Worm (Caenorhabditis elegans) whole organism, early embryonic: ENCODE data around the gene cox-15.

Source experiments
- B0310.2 ChIP-seq: sonication (generic microtip); optimal IDR thresholded peaks from 2 replicates; lab custom pipeline; 2016; ENCODE audit warnings: mild to moderate bottlenecking, missing genetic modification characterization, missing compliant biosample characterization
- F13C5.2 ChIP-seq: sonication (generic microtip); optimal IDR thresholded peaks from 2 replicates; lab custom pipeline; 2017; ENCODE audit warnings: mild to moderate bottlenecking, missing genetic modification characterization, inconsistent platforms, missing compliant biosample characterization
- ama-1 ChIP-seq: fragments of 150-350 bp; optimal IDR thresholded peaks from 2 replicates; lab custom pipeline; 2014
- ceh-13 ChIP-seq: fragments of 200-800 bp; sonication (Bioruptor generic); optimal IDR thresholded peaks from 2 replicates; lab custom pipeline; 2018; ENCODE audit warnings: mild to moderate bottlenecking, missing genetic modification characterization, missing compliant biosample characterization
- ceh-36 ChIP-seq: sonication (generic microtip); optimal IDR thresholded peaks from 2 replicates; lab custom pipeline; 2016; ENCODE audit warnings: missing genetic modification characterization, inconsistent platforms, missing compliant biosample characterization
- ets-7 ChIP-seq: sonication (generic microtip); optimal IDR thresholded peaks from 2 replicates; lab custom pipeline; 2016; ENCODE audit warnings: missing genotype, missing genetic modification characterization, missing compliant biosample characterization
- flt-1 ChIP-seq: fragments of 200-800 bp; sonication (Bioruptor generic); IDR thresholded peaks from 2 replicates; pipeline ENCODE4 v1.3.6; 2022; ENCODE audit warnings: missing genetic modification characterization, missing compliant biosample characterization
- hmg-4 ChIP-seq: fragments of 200-800 bp; sonication (Bioruptor generic); optimal IDR thresholded peaks from 2 replicates; lab custom pipeline; 2018; ENCODE audit warnings: mild to moderate bottlenecking, missing genetic modification characterization, missing compliant biosample characterization
- hnd-1 ChIP-seq: sonication (generic microtip); optimal IDR thresholded peaks from 2 replicates; lab custom pipeline; 2016; ENCODE audit warnings: missing genetic modification characterization, missing compliant biosample characterization
- scrt-1 ChIP-seq: fragments of 200-800 bp; sonication (Bioruptor generic); IDR thresholded peaks from 2 replicates; pipeline ENCODE4 v1.3.6; 2022; ENCODE audit warnings: missing genetic modification characterization, missing compliant biosample characterization
- sea-1 ChIP-seq: fragments of 200-800 bp; sonication (Bioruptor generic); conservative IDR thresholded peaks from 2 replicates; pipeline ENCODE4 v1.3.6; 2022; ENCODE audit warnings: missing genetic modification characterization, missing compliant biosample characterization
- tbx-37 ChIP-seq: fragments of 200-800 bp; sonication (Bioruptor generic); conservative IDR thresholded peaks from 2 replicates; pipeline ENCODE4 v1.3.6; 2022; ENCODE audit warnings: missing genetic modification reagents, missing genetic modification characterization, missing compliant biosample characterization

- TF ChIP-seq ama-1 (no peak), flt-1 (no peak), scrt-1 (GFP tag; lab: Robert Waterston, UW) (no peak), hmg-4 (GFP tag; lab: Kevin White, UChicago) (no peak), F13C5.2 (tag; lab: Kevin White, UChicago) (no peak), hnd-1 (tag; lab: Kevin White, UChicago) (no peak), ceh-36 (tag; lab: Kevin White, UChicago) (no peak), B0310.2 (tag; lab: Kevin White, UChicago) (no peak), tbx-37 (no peak), sea-1 (GFP tag; lab: Robert Waterston, UW) (no peak), ets-7 (no peak), ceh-13 (GFP tag; lab: Kevin White, UChicago) (no peak)
Measured at ce11 chrII:11242918-11243317, 8.2 kb upstream of the cox-15 start.
